Fruit fly (Drosophila melanogaster) whole organism, embryonic: ENCODE results near the gene CG6959.

ENCODE experiments used
- Blimp-1 ChIP-seq: fragments of 200-800 bp; sonication (Bioruptor generic); optimal IDR thresholded peaks from 3 replicates; lab custom pipeline; 2018; ENCODE audit warnings: missing biosample characterization, missing genetic modification characterization, mild to moderate bottlenecking, moderate library complexity, missing genetic modification reagents
- CG10274 ChIP-seq: fragments of 200-800 bp; sonication (Bioruptor generic); optimal IDR thresholded peaks from 3 replicates; lab custom pipeline; 2017; ENCODE audit warnings: missing biosample characterization, mild to moderate bottlenecking, missing genetic modification characterization
- CG11085 ChIP-seq: fragments of 200-800 bp; sonication (Bioruptor generic); IDR thresholded peaks from 2 replicates; pipeline ENCODE4 v1.3.6; 2022; ENCODE audit warnings: missing biosample characterization, missing genetic modification characterization
- CG11093 ChIP-seq: fragments of 200-800 bp; sonication (Bioruptor generic); IDR thresholded peaks from 3 replicates; pipeline ENCODE4 v1.3.6; 2022; ENCODE audit warnings: missing biosample characterization, missing genetic modification characterization
- CG11504 ChIP-seq: fragments of 200-800 bp; sonication (Bioruptor generic); optimal IDR thresholded peaks from 3 replicates; lab custom pipeline; 2019; ENCODE audit warnings: missing biosample characterization, mild to moderate bottlenecking, missing genetic modification characterization, moderate library complexity
- CG17186 ChIP-seq: fragments of 200-800 bp; sonication (Bioruptor generic); optimal IDR thresholded peaks from 3 replicates; lab custom pipeline; 2017; ENCODE audit warnings: missing biosample characterization, missing genetic modification reagents, missing genetic modification characterization
- CG2875 ChIP-seq: fragments of 200-800 bp; sonication (Bioruptor generic); optimal IDR thresholded peaks from 2 replicates; lab custom pipeline; 2017; ENCODE audit warnings: missing biosample characterization, mild to moderate bottlenecking, missing genetic modification characterization, missing genetic modification reagents
- CG30020 ChIP-seq: fragments of 200-800 bp; optimal IDR thresholded peaks from 2 replicates; lab custom pipeline; 2019; ENCODE audit warnings: missing biosample characterization, mild to moderate bottlenecking, missing genetic modification characterization, moderate library complexity
- CG31441 ChIP-seq: fragments of 200-800 bp; sonication (Bioruptor generic); IDR thresholded peaks from 2 replicates; pipeline ENCODE4 v1.3.6; 2022; ENCODE audit warnings: missing biosample characterization, missing genetic modification characterization
- CG3995 ChIP-seq: fragments of 200-800 bp; sonication (Bioruptor generic); optimal IDR thresholded peaks from 3 replicates; lab custom pipeline; 2016; ENCODE audit warnings: missing biosample characterization, missing genetic modification characterization
- CG8290 ChIP-seq, 3 experiments: fragments of 200-800 bp; sonication (Bioruptor generic); optimal IDR thresholded peaks; 2 replicates each; lab custom pipeline; 2016 to 2019; ENCODE audit warnings: missing biosample characterization in 3 of 3, missing genetic modification characterization in 3 of 3, mild to moderate bottlenecking in 2 of 3, moderate library complexity in 1 of 3
- Camta ChIP-seq: fragments of 200-800 bp; sonication (Bioruptor generic); optimal IDR thresholded peaks from 2 replicates; lab custom pipeline; 2016; ENCODE audit warnings: missing biosample characterization, missing genetic modification characterization
- Dbx ChIP-seq: fragments of 200-800 bp; sonication (Bioruptor generic); IDR thresholded peaks from 3 replicates; pipeline ENCODE4 v1.3.6; 2022; ENCODE audit warnings: missing biosample characterization, missing genetic modification characterization
- Dref ChIP-seq: fragments of 200-800 bp; sonication (Bioruptor generic); IDR thresholded peaks from 2 replicates; pipeline ENCODE4 v1.3.6; 2022; ENCODE audit warnings: missing biosample characterization, missing genetic modification characterization
- MESR4 ChIP-seq: fragments of 200-800 bp; sonication (Bioruptor generic); optimal IDR thresholded peaks from 2 replicates; lab custom pipeline; 2018; ENCODE audit warnings: missing biosample characterization, mild to moderate bottlenecking, missing genetic modification characterization, moderate library complexity
- Nf-YA ChIP-seq: fragments of 200-800 bp; sonication (Bioruptor generic); IDR thresholded peaks from 2 replicates; pipeline ENCODE4 v1.3.6; 2022; ENCODE audit warnings: missing biosample characterization, missing genetic modification characterization
- Opbp ChIP-seq: fragments of 200-800 bp; sonication (Bioruptor generic); IDR thresholded peaks from 3 replicates; pipeline ENCODE4 v1.3.6; 2022; ENCODE audit warnings: missing biosample characterization, missing genetic modification characterization; ENCODE audit not compliant: partially characterized antibody
- Optix ChIP-seq: fragments of 200-800 bp; sonication (Bioruptor generic); IDR thresholded peaks from 3 replicates; pipeline ENCODE4 v1.3.6; 2022; ENCODE audit warnings: missing biosample characterization, missing genetic modification characterization
- Pdp1 ChIP-seq, 2 experiments: fragments of 200-800 bp; sonication (Bioruptor generic); optimal IDR thresholded peaks; 3 replicates each; lab custom pipeline; 2016; ENCODE audit warnings: missing biosample characterization in 2 of 2, missing genetic modification characterization in 2 of 2, mild to moderate bottlenecking in 1 of 2, moderate library complexity in 1 of 2
- Rfx ChIP-seq: fragments of 200-800 bp; sonication (Bioruptor generic); IDR thresholded peaks from 2 replicates; pipeline ENCODE4 v1.3.6; 2022; ENCODE audit warnings: missing biosample characterization, missing genetic modification characterization
- Scr ChIP-seq: fragments of 200-800 bp; sonication (Bioruptor generic); IDR thresholded peaks from 2 replicates; pipeline ENCODE4 v1.3.6; 2022; ENCODE audit warnings: missing biosample characterization, missing genetic modification characterization; ENCODE audit not compliant: partially characterized antibody
- Xbp1 ChIP-seq: fragments of 200-800 bp; sonication (Bioruptor generic); optimal IDR thresholded peaks from 3 replicates; lab custom pipeline; 2016; ENCODE audit warnings: missing biosample characterization, mild to moderate bottlenecking, missing genetic modification characterization
- Xrp1 ChIP-seq: fragments of 200-800 bp; sonication (Bioruptor generic); IDR thresholded peaks from 2 replicates; pipeline ENCODE4 v1.3.6; 2022; ENCODE audit warnings: missing biosample characterization, missing genetic modification characterization
- bigmax ChIP-seq: fragments of 200-800 bp; sonication (Bioruptor generic); optimal IDR thresholded peaks from 2 replicates; lab custom pipeline; 2018; ENCODE audit warnings: missing biosample characterization, mild to moderate bottlenecking, missing genetic modification characterization
- cg ChIP-seq: fragments of 200-800 bp; sonication (Bioruptor generic); optimal IDR thresholded peaks from 3 replicates; lab custom pipeline; 2019; ENCODE audit warnings: missing biosample characterization, mild to moderate bottlenecking, missing genetic modification characterization, moderate library complexity
- dpn ChIP-seq, 2 experiments: fragments of 200-800 bp; sonication (Bioruptor generic); optimal IDR thresholded peaks; 3 replicates each; lab custom pipeline; 2016; ENCODE audit warnings: missing biosample characterization in 2 of 2, missing genetic modification characterization in 2 of 2
- dysf ChIP-seq: fragments of 200-800 bp; sonication (Bioruptor generic); IDR thresholded peaks from 3 replicates; pipeline ENCODE4 v1.3.6; 2022; ENCODE audit warnings: missing biosample characterization, missing genetic modification characterization
- fu2 ChIP-seq: fragments of 200-800 bp; sonication (Bioruptor generic); optimal IDR thresholded peaks from 2 replicates; lab custom pipeline; 2016; ENCODE audit warnings: missing biosample characterization, missing genetic modification characterization
- ham ChIP-seq: fragments of 200-800 bp; sonication (Bioruptor generic); IDR thresholded peaks from 2 replicates; pipeline ENCODE4 v1.3.6; 2022; ENCODE audit warnings: missing biosample characterization, missing genetic modification characterization
- pita ChIP-seq: fragments of 200-800 bp; sonication (Bioruptor generic); optimal IDR thresholded peaks from 2 replicates; lab custom pipeline; 2017; ENCODE audit warnings: missing biosample characterization, mild to moderate bottlenecking, missing genetic modification characterization
- pnt ChIP-seq: fragments of 200-800 bp; sonication (Bioruptor generic); optimal IDR thresholded peaks from 3 replicates; lab custom pipeline; 2016; ENCODE audit warnings: missing biosample characterization, missing genetic modification characterization
- sim ChIP-seq: fragments of 200-800 bp; sonication (Bioruptor generic); IDR thresholded peaks from 2 replicates; pipeline ENCODE4 v1.3.6; 2022; ENCODE audit warnings: missing biosample characterization, missing genetic modification characterization
- tna ChIP-seq: fragments of 200-800 bp; sonication (Bioruptor generic); IDR thresholded peaks from 2 replicates; pipeline ENCODE4 v1.3.6; 2022; ENCODE audit warnings: missing biosample characterization, missing genetic modification characterization; ENCODE audit not compliant: partially characterized antibody
- vnd ChIP-seq: fragments of 200-800 bp; sonication (Bioruptor generic); IDR thresholded peaks from 3 replicates; pipeline ENCODE4 v1.3.6; 2022; ENCODE audit warnings: missing biosample characterization, missing genetic modification characterization; ENCODE audit not compliant: partially characterized antibody
- wor ChIP-seq: fragments of 200-800 bp; sonication (Bioruptor generic); IDR thresholded peaks from 2 replicates; pipeline ENCODE4 v1.3.6; 2022; ENCODE audit warnings: missing biosample characterization, missing genetic modification characterization

The CG6959 gene

dm6 chr3R:11822266-11822665 lies 47.0 kb downstream of the CG6959 start, which contains the start of gene Kyat (continued):
- TF ChIP-seq Xbp1 (GFP tag; lab: Kevin White, UChicago), result no peak
- TF ChIP-seq Scr (GFP tag; lab: Robert Waterston, UW), result peak; percentile 96
- TF ChIP-seq CG10274, result peak; percentile 54
- no peak for TF ChIP-seq Optix (GFP tag; lab: Robert Waterston, UW)
- no peak for TF ChIP-seq pita (GFP tag; lab: Kevin White, UChicago)
- no peak for TF ChIP-seq fu2 (GFP tag; lab: Kevin White, UChicago)
- peak; percentile 96 for TF ChIP-seq vnd
- TF ChIP-seq pnt (GFP tag; lab: Kevin White, UChicago), result no peak
- TF ChIP-seq CG17186 (GFP tag; lab: Kevin White, UChicago), result peak; percentile 4
- TF ChIP-seq CG31441 (GFP tag; lab: Robert Waterston, UW), result no peak
- peak; percentile 2 to 17 for TF ChIP-seq dpn (GFP tag; optimal IDR thresholded peaks at IDR 0.05; lab: Kevin White, UChicago)

dm6 chr3R:11821800-11822199 lies 47.5 kb downstream of the CG6959 start:
- no peak for TF ChIP-seq sim
- peak in 1 of 2 experiments; percentile 88 for TF ChIP-seq Pdp1 (GFP tag; optimal IDR thresholded peaks at IDR 0.05; lab: Kevin White, UChicago)
- TF ChIP-seq cg (GFP tag; lab: Kevin White, UChicago), result peak; percentile 41
- peak; percentile 43 for TF ChIP-seq CG3995 (GFP tag; lab: Kevin White, UChicago)
- no peak for TF ChIP-seq CG8290 (GFP tag; optimal IDR thresholded peaks at IDR 0.05; lab: Kevin White, UChicago)
- TF ChIP-seq CG8290 (tag; optimal IDR thresholded peaks at IDR 0.05; lab: Kevin White, UChicago), result no peak
- no peak for TF ChIP-seq Camta
- TF ChIP-seq dysf (GFP tag; lab: Robert Waterston, UW), result no peak
- no peak for TF ChIP-seq CG11085 (GFP tag; lab: Robert Waterston, UW)
- TF ChIP-seq, all 482 proteins: peak for 3

dm6 chr3R:11820148-11820547 lies 49.1 kb downstream of the CG6959 start:
- TF ChIP-seq Dref (GFP tag; lab: Robert Waterston, UW) (no peak), Nf-YA (GFP tag; lab: Robert Waterston, UW) (no peak), Pdp1 (GFP tag; optimal IDR thresholded peaks at IDR 0.05; lab: Kevin White, UChicago) (peak in 1 of 2 experiments; percentile 93)

- peak; percentile 81 for TF ChIP-seq bigmax (GFP tag; lab: Kevin White, UChicago)
- peak; percentile 2; the same call in 1 of the 3 replicates for TF ChIP-seq Dbx
- TF ChIP-seq MESR4 (GFP tag; lab: Kevin White, UChicago), result peak; percentile 96
- TF ChIP-seq Rfx (GFP tag; lab: Robert Waterston, UW), result no peak
- 0 out of 3 replicates have a peak, but pooled peaks have one; percentile 6 for TF ChIP-seq CG11093 (GFP tag; lab: Robert Waterston, UW)
- TF ChIP-seq CG11504 (tag; lab: Kevin White, UChicago), result no peak
- peak; percentile 9 for TF ChIP-seq CG30020
- no peak for TF ChIP-seq Blimp-1
- TF ChIP-seq CG2875 (GFP tag; lab: Kevin White, UChicago), result no peak
- TF ChIP-seq Xrp1 (GFP tag; lab: Robert Waterston, UW), result no peak
- TF ChIP-seq tna, result 0 out of 2 replicates have a peak, but pooled peaks have one; percentile 22
- 0 out of 3 replicates have a peak, but pooled peaks have one; percentile 12 for TF ChIP-seq Opbp (GFP tag; lab: Robert Waterston, UW)
- TF ChIP-seq ham (GFP tag; lab: Robert Waterston, UW), result 0 out of 2 replicates have a peak, but pooled peaks have one; percentile 5
- no peak for TF ChIP-seq wor (GFP tag; lab: Robert Waterston, UW)
Measured at dm6 chr3R:11819640-11819979, 49.6 kb downstream of the CG6959 start.
